Worm (Caenorhabditis elegans) whole organism, mixed stage, embryonic: Measurements from ENCODE around the gene lmd-3.

ENCODE experiments used
- ces-1 ChIP-seq: fragments of 150-350 bp; optimal IDR thresholded peaks from 2 replicates; lab custom pipeline; 2014; ENCODE audit warnings: missing biosample characterization, missing genetic modification reagents, missing genetic modification characterization
- mab-5 ChIP-seq: fragments of 150-350 bp; optimal IDR thresholded peaks from 2 replicates; lab custom pipeline; 2014; ENCODE audit warnings: missing biosample characterization, missing genetic modification characterization
- mls-2 ChIP-seq: sonication (generic microtip); optimal IDR thresholded peaks from 2 replicates; lab custom pipeline; 2016; ENCODE audit warnings: mild to moderate bottlenecking, missing genetic modification characterization, moderate library complexity, missing compliant biosample characterization
- nhr-237 ChIP-seq: fragments of 150-350 bp; optimal IDR thresholded peaks from 2 replicates; lab custom pipeline; 2014; ENCODE audit warnings: missing biosample characterization, missing genetic modification characterization
- nhr-28 ChIP-seq: fragments of 150-350 bp; optimal IDR thresholded peaks from 2 replicates; lab custom pipeline; 2014; ENCODE audit warnings: missing biosample characterization, missing genetic modification characterization
- pha-4 ChIP-seq: fragments of 150-350 bp; optimal IDR thresholded peaks from 2 replicates; lab custom pipeline; 2018; ENCODE audit warnings: missing biosample characterization, missing genetic modification reagents, missing genetic modification characterization
- sptf-1 ChIP-seq: sonication (generic microtip); optimal IDR thresholded peaks from 2 replicates; lab custom pipeline; 2017; ENCODE audit warnings: mild to moderate bottlenecking, missing genetic modification characterization, moderate library complexity, missing compliant biosample characterization
- ztf-11 ChIP-seq: fragments of 150-350 bp; optimal IDR thresholded peaks from 2 replicates; lab custom pipeline; 2014; ENCODE audit warnings: missing biosample characterization, missing genetic modification characterization

- no peak for TF ChIP-seq nhr-237
- no peak for TF ChIP-seq pha-4 (tag; lab: Kevin White, UChicago)
- TF ChIP-seq nhr-28: no peak
- TF ChIP-seq mls-2 (tag; lab: Kevin White, UChicago): no peak
- TF ChIP-seq ces-1: peak; percentile 82
- no peak for TF ChIP-seq ztf-11
- TF ChIP-seq sptf-1 (tag; lab: Kevin White, UChicago): no peak
- no peak for TF ChIP-seq mab-5 (tag; lab: Kevin White, UChicago)
These were observed 9.3 kb downstream of the lmd-3 start for ce11 chrV:8435292-8435691.
